Fruit fly (Drosophila melanogaster) whole organism, embryonic: ENCODE measurements around the gene Syt1.

Experiments used
- Bgb ChIP-seq: fragments of 200-800 bp; sonication (Bioruptor generic); IDR thresholded peaks from 2 replicates; pipeline ENCODE4 v1.3.6; 2022; ENCODE audit warnings: missing biosample characterization, missing genetic modification characterization; ENCODE audit not compliant: partially characterized antibody
- CG10267 ChIP-seq: fragments of 200-800 bp; sonication (Bioruptor generic); optimal IDR thresholded peaks from 2 replicates; lab custom pipeline; 2018; ENCODE audit warnings: missing biosample characterization, mild to moderate bottlenecking, missing genetic modification characterization, moderate library complexity
- CG11696 ChIP-seq: fragments of 200-800 bp; sonication (Bioruptor generic); IDR thresholded peaks from 2 replicates; pipeline ENCODE4 v1.3.6; 2022; ENCODE audit warnings: missing biosample characterization, missing genetic modification characterization
- CG13296 ChIP-seq: fragments of 200-800 bp; sonication (Bioruptor generic); optimal IDR thresholded peaks from 3 replicates; lab custom pipeline; 2018; ENCODE audit warnings: missing biosample characterization, mild to moderate bottlenecking, missing genetic modification characterization
- CG14965 ChIP-seq: fragments of 200-800 bp; sonication (Bioruptor generic); optimal IDR thresholded peaks from 2 replicates; lab custom pipeline; 2016; ENCODE audit warnings: missing biosample characterization, missing genetic modification characterization, borderline replicate concordance
- CG15011 ChIP-seq: fragments of 200-800 bp; sonication (Bioruptor generic); optimal IDR thresholded peaks from 3 replicates; lab custom pipeline; 2018; ENCODE audit warnings: missing biosample characterization, mild to moderate bottlenecking, missing genetic modification characterization
- CG15514 ChIP-seq: fragments of 200-800 bp; sonication (Bioruptor generic); optimal IDR thresholded peaks from 3 replicates; lab custom pipeline; 2017; ENCODE audit warnings: missing biosample characterization, missing genetic modification characterization, mild to moderate bottlenecking, moderate library complexity, missing genetic modification reagents
- CG16813 ChIP-seq: fragments of 200-800 bp; sonication (Bioruptor generic); IDR thresholded peaks from 3 replicates; pipeline ENCODE4 v1.3.6; 2022; ENCODE audit warnings: missing biosample characterization, missing genetic modification characterization; ENCODE audit not compliant: partially characterized antibody
- CG17359 ChIP-seq: fragments of 200-800 bp; sonication (Bioruptor generic); optimal IDR thresholded peaks from 3 replicates; lab custom pipeline; 2018; ENCODE audit warnings: missing biosample characterization, mild to moderate bottlenecking, missing genetic modification characterization, moderate library complexity
- CG32767 ChIP-seq: fragments of 200-800 bp; sonication (Bioruptor generic); IDR thresholded peaks from 2 replicates; pipeline ENCODE4 v1.3.6; 2022; ENCODE audit warnings: missing biosample characterization, missing genetic modification characterization
- CG3726 ChIP-seq: fragments of 200-800 bp; sonication (Bioruptor generic); IDR thresholded peaks from 3 replicates; pipeline ENCODE4, ENCODE4 v1.3.6; 2022; ENCODE audit warnings: missing biosample characterization, missing genetic modification characterization
- CG42726 ChIP-seq: fragments of 200-800 bp; sonication (Bioruptor generic); IDR thresholded peaks from 2 replicates; pipeline ENCODE4 v1.3.6; 2022; ENCODE audit warnings: missing biosample characterization, missing genetic modification characterization; ENCODE audit not compliant: partially characterized antibody
- CG4707 ChIP-seq: fragments of 200-800 bp; sonication (Bioruptor generic); optimal IDR thresholded peaks from 2 replicates; lab custom pipeline; 2018; ENCODE audit warnings: missing biosample characterization, mild to moderate bottlenecking, missing genetic modification characterization, moderate library complexity
- CG7839 ChIP-seq: fragments of 200-800 bp; sonication (Bioruptor generic); optimal IDR thresholded peaks from 3 replicates; lab custom pipeline; 2018; ENCODE audit warnings: missing biosample characterization, mild to moderate bottlenecking, missing genetic modification characterization, moderate library complexity
- CG8290 ChIP-seq, 3 experiments: fragments of 200-800 bp; sonication (Bioruptor generic); optimal IDR thresholded peaks; 2 replicates each; lab custom pipeline; 2016 to 2019; ENCODE audit warnings: missing biosample characterization in 3 of 3, missing genetic modification characterization in 3 of 3, mild to moderate bottlenecking in 2 of 3, moderate library complexity in 1 of 3
- E2f1 ChIP-seq: fragments of 200-800 bp; sonication (Bioruptor generic); IDR thresholded peaks from 2 replicates; pipeline ENCODE4 v1.3.6; 2022; ENCODE audit warnings: missing biosample characterization, missing genetic modification characterization
- Ets65A ChIP-seq: fragments of 200-800 bp; sonication (Bioruptor generic); peaks from one replicate; lab custom pipeline; 2016; ENCODE audit warnings: missing biosample characterization, missing genetic modification characterization
- Fer2 ChIP-seq: fragments of 200-800 bp; sonication (Bioruptor generic); optimal IDR thresholded peaks from 2 replicates; lab custom pipeline; 2018; ENCODE audit warnings: missing biosample characterization, mild to moderate bottlenecking, missing genetic modification characterization, moderate library complexity
- HmgD ChIP-seq: fragments of 200-800 bp; sonication (Bioruptor generic); optimal IDR thresholded peaks from 3 replicates; lab custom pipeline; 2016; ENCODE audit warnings: missing biosample characterization, missing genetic modification characterization
- Lhr ChIP-seq: fragments of 200-800 bp; sonication (Bioruptor generic); optimal IDR thresholded peaks from 3 replicates; lab custom pipeline; 2017; ENCODE audit warnings: mild to moderate bottlenecking, missing biosample characterization, missing genetic modification reagents, missing genetic modification characterization
- MTF-1 ChIP-seq: fragments of 200-800 bp; sonication (Bioruptor generic); optimal IDR thresholded peaks from 2 replicates; lab custom pipeline; 2018; ENCODE audit warnings: missing biosample characterization, mild to moderate bottlenecking, missing genetic modification characterization, borderline replicate concordance
- Med ChIP-seq: fragments of 200-800 bp; sonication (Bioruptor generic); peaks from one replicate; lab custom pipeline; 2016; ENCODE audit warnings: missing biosample characterization, missing genetic modification characterization, mild to moderate bottlenecking, inconsistent platforms, moderate library complexity
- ac ChIP-seq: fragments of 200-800 bp; sonication (Bioruptor generic); optimal IDR thresholded peaks from 3 replicates; lab custom pipeline; 2017; ENCODE audit warnings: missing biosample characterization, mild to moderate bottlenecking, missing genetic modification characterization
- aop ChIP-seq: fragments of 200-800 bp; sonication (Bioruptor generic); IDR thresholded peaks from 2 replicates; pipeline ENCODE4 v1.3.6; 2022; ENCODE audit warnings: missing biosample characterization, missing genetic modification characterization
- bigmax ChIP-seq: fragments of 200-800 bp; sonication (Bioruptor generic); optimal IDR thresholded peaks from 2 replicates; lab custom pipeline; 2018; ENCODE audit warnings: missing biosample characterization, mild to moderate bottlenecking, missing genetic modification characterization
- chm ChIP-seq: fragments of 200-800 bp; sonication (Bioruptor generic); IDR thresholded peaks from 2 replicates; pipeline ENCODE4 v1.3.6; 2022; ENCODE audit warnings: missing biosample characterization, missing genetic modification characterization
- corto ChIP-seq: fragments of 200-800 bp; sonication (Bioruptor generic); optimal IDR thresholded peaks from 2 replicates; lab custom pipeline; 2016; ENCODE audit warnings: missing biosample characterization, mild to moderate bottlenecking, missing genetic modification characterization, moderate library complexity
- fd102C ChIP-seq: fragments of 200-800 bp; sonication (Bioruptor generic); optimal IDR thresholded peaks from 2 replicates; lab custom pipeline; 2018; ENCODE audit warnings: missing biosample characterization, mild to moderate bottlenecking, missing genetic modification characterization, moderate library complexity
- h ChIP-seq: fragments of >200 bp; optimal IDR thresholded peaks from 2 replicates; lab custom pipeline; 2017
- ham ChIP-seq: fragments of 200-800 bp; sonication (Bioruptor generic); IDR thresholded peaks from 2 replicates; pipeline ENCODE4 v1.3.6; 2022; ENCODE audit warnings: missing biosample characterization, missing genetic modification characterization
- hkb ChIP-seq, 2 experiments: fragments of 200-800 bp in 1 of 2; fragments of >200 bp in 1 of 2; sonication (Bioruptor generic) in 1 of 2; IDR thresholded peaks in 1 of 2; optimal IDR thresholded peaks in 1 of 2; 2 replicates each; pipeline versions ENCODE4 v1.3.6 to Lab custom; 2017 to 2022; ENCODE audit warnings: missing biosample characterization in 1 of 2, missing genetic modification characterization in 1 of 2
- inv ChIP-seq: fragments of 200-800 bp; sonication (Bioruptor generic); IDR thresholded peaks from 2 replicates; pipeline ENCODE4 v1.3.6; 2022; ENCODE audit warnings: missing biosample characterization, missing genetic modification characterization; ENCODE audit not compliant: partially characterized antibody
- knrl ChIP-seq: fragments of 200-800 bp; sonication (Bioruptor generic); IDR thresholded peaks from 3 replicates; pipeline ENCODE4 v1.3.6; 2022; ENCODE audit warnings: missing biosample characterization, missing genetic modification characterization; ENCODE audit not compliant: partially characterized antibody
- lmd ChIP-seq: fragments of 200-800 bp; sonication (Bioruptor generic); IDR thresholded peaks from 2 replicates; pipeline ENCODE4 v1.3.6; 2022; ENCODE audit warnings: missing biosample characterization, missing genetic modification characterization
- nau ChIP-seq: fragments of 200-800 bp; sonication (Bioruptor generic); optimal IDR thresholded peaks from 3 replicates; lab custom pipeline; 2017; ENCODE audit warnings: missing biosample characterization, mild to moderate bottlenecking, missing genetic modification characterization, missing genetic modification reagents
- pan ChIP-seq, 4 experiments: fragments of >200 bp in 3 of 4; fragments of 200-800 bp in 1 of 4; sonication (Bioruptor generic) in 1 of 4; optimal IDR thresholded peaks in 3 of 4; IDR thresholded peaks in 1 of 4; 2 replicates each; pipeline versions ENCODE4 v1.3.6 to Lab custom; 2017 to 2022; ENCODE audit warnings: missing biosample characterization in 2 of 4, missing genetic modification characterization in 2 of 4, mixed read lengths in 1 of 4
- pnt ChIP-seq: fragments of 200-800 bp; sonication (Bioruptor generic); optimal IDR thresholded peaks from 3 replicates; lab custom pipeline; 2016; ENCODE audit warnings: missing biosample characterization, missing genetic modification characterization
- sc ChIP-seq, 3 experiments: fragments of >200 bp in 2 of 3; fragments of 200-800 bp in 1 of 3; sonication (Bioruptor generic) in 1 of 3; optimal IDR thresholded peaks; 2 replicates in 2 of 3; 3 replicates in 1 of 3; lab custom pipeline; 2017; ENCODE audit warnings: mild to moderate bottlenecking in 1 of 3, missing biosample characterization in 1 of 3, missing genetic modification characterization in 1 of 3, missing genetic modification reagents in 1 of 3
- sr ChIP-seq: fragments of 200-800 bp; sonication (Bioruptor generic); IDR thresholded peaks from 3 replicates; pipeline ENCODE4 v1.3.6; 2022; ENCODE audit warnings: missing biosample characterization, missing genetic modification characterization
- tap ChIP-seq: fragments of 200-800 bp; optimal IDR thresholded peaks from 3 replicates; lab custom pipeline; 2019; ENCODE audit warnings: missing biosample characterization, mild to moderate bottlenecking, missing genetic modification characterization, moderate library complexity
- zen2 ChIP-seq: fragments of 200-800 bp; sonication (Bioruptor generic); IDR thresholded peaks from 3 replicates; pipeline ENCODE4 v1.3.6; 2022; ENCODE audit warnings: missing biosample characterization, missing genetic modification characterization; ENCODE audit not compliant: partially characterized antibody

Gene Syt1

DNA sequence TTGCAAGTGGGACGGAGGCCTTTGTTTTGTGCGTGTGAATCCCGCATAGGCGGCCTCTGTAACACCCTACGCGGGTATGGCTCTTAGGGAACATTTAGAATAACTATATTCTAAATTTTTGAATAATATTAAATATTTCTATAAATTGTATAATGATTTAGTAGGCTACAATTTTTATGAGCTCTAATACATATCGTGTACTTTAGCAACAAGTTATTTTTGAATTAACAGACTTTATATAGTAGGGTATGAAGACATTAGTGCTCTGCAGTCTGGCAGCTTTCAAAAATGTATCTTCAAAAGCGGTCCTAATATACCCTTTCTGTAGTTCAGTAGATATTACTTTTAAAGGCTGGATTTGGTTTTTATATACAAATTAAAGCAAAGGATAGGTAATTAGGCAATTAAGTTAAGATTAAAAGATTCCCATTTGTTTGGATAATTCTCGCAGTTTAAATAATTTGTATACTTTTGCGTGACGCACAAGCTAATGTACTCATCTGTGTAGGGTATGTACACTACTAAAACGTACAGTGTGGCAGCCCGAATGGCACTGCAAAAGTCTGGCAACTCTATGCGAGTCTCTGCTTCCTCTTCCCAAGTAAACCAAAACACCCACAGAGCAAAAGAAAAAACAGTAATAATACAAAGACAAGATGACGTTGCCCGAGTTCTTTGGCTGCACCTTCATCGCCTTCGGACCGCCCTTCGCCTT is 34.0 kb downstream of the Syt1 start, which contains the start of the genes Snx21 and aph-1 (continued):
- TF ChIP-seq MTF-1 (GFP tag; lab: Kevin White, UChicago), result peak; percentile 50
- peak; percentile 96 for TF ChIP-seq CG7839 (tag; lab: Kevin White, UChicago)
- peak; percentile 86 for TF ChIP-seq CG10267 (tag; lab: Kevin White, UChicago)
- TF ChIP-seq sc (optimal IDR thresholded peaks at IDR 0.05; lab: Kevin White, UChicago), result no peak
- peak; percentile 87 for TF ChIP-seq sc (GFP tag; optimal IDR thresholded peaks at IDR 0.05; lab: Kevin White, UChicago)
- peak; percentile 51 for TF ChIP-seq CG4707 (GFP tag; lab: Kevin White, UChicago)
- TF ChIP-seq Fer2 (tag; lab: Kevin White, UChicago), result peak; percentile 82
- peak; percentile 91 for TF ChIP-seq CG13296 (GFP tag; lab: Kevin White, UChicago)
- TF ChIP-seq tap (tag; lab: Kevin White, UChicago), result peak; percentile 85
- peak; percentile 77 for TF ChIP-seq CG8290 (GFP tag; optimal IDR thresholded peaks at IDR 0.05; lab: Kevin White, UChicago)
- TF ChIP-seq CG8290 (tag; optimal IDR thresholded peaks at IDR 0.05; lab: Kevin White, UChicago), result peak; percentile 26 to 61
- no peak for TF ChIP-seq CG14965
- TF ChIP-seq knrl (GFP tag; lab: Robert Waterston, UW), result no peak
- TF ChIP-seq ac (GFP tag; lab: Kevin White, UChicago), result peak; percentile 46
- TF ChIP-seq lmd (GFP tag; lab: Robert Waterston, UW), result peak; percentile 91
- TF ChIP-seq inv (GFP tag; lab: Robert Waterston, UW), result 0 out of 2 replicates have a peak, but pooled peaks have one; percentile 6
- peak; percentile 89 for TF ChIP-seq pnt (GFP tag; lab: Kevin White, UChicago)
- TF ChIP-seq CG32767, result peak; percentile 89
- TF ChIP-seq HmgD (GFP tag; lab: Kevin White, UChicago), result peak; percentile 81
- TF ChIP-seq corto (GFP tag; lab: Kevin White, UChicago), result peak; percentile 90
- peak; percentile 92 for TF ChIP-seq CG17359 (tag; lab: Kevin White, UChicago)
- TF ChIP-seq CG16813, result peak; percentile 18; the same call in 1 of the 3 replicates
- no peak; the same call in 1 of the 2 replicates for TF ChIP-seq CG11696
- TF ChIP-seq chm, result peak; percentile 63; the same call in 1 of the 2 replicates
- TF ChIP-seq CG15514, result peak; percentile 84
- peak; percentile 82 for TF ChIP-seq nau (GFP tag; lab: Kevin White, UChicago)
- TF ChIP-seq fd102C (GFP tag; lab: Kevin White, UChicago), result peak; percentile 28
- no peak for TF ChIP-seq bigmax (GFP tag; lab: Kevin White, UChicago)
- peak; percentile 89 for TF ChIP-seq E2f1 (GFP tag; lab: Robert Waterston, UW)
- TF ChIP-seq ham, result peak; percentile 67
- TF ChIP-seq h (lab: Kevin White, UChicago), result no peak
- TF ChIP-seq, all 482 proteins: peak for 427

- peak; percentile 36 for TF ChIP-seq Med (GFP tag; lab: Kevin White, UChicago)
- TF ChIP-seq sr, result 0 out of 3 replicates have a peak, but pooled peaks have one; percentile 12
- no peak for TF ChIP-seq Bgb (GFP tag; lab: Robert Waterston, UW)
- TF ChIP-seq CG42726 (GFP tag; lab: Robert Waterston, UW), result 0 out of 2 replicates have a peak, but pooled peaks have one; percentile 21
- TF ChIP-seq CG15011 (GFP tag; lab: Kevin White, UChicago), result no peak
- peak; percentile 29; the same call in 1 of the 2 replicates for TF ChIP-seq aop (GFP tag; lab: Robert Waterston, UW)
- no peak for TF ChIP-seq hkb (optimal IDR thresholded peaks at IDR 0.05; lab: Kevin White, UChicago)
- no peak for TF ChIP-seq hkb (GFP tag; IDR thresholded peaks at IDR 0.05; lab: Robert Waterston, UW)
- TF ChIP-seq pan (optimal IDR thresholded peaks at IDR 0.05; lab: Kevin White, UChicago), result no peak
- TF ChIP-seq pan (GFP tag; optimal IDR thresholded peaks at IDR 0.05 in 1 of 2, IDR thresholded peaks at IDR 0.05 in 1 of 2), result peak in 1 of 2 experiments; percentile 24
- TF ChIP-seq Ets65A (GFP tag; lab: Kevin White, UChicago), result peak; percentile 67
- TF ChIP-seq CG3726 (GFP tag; lab: Robert Waterston, UW), result 0 out of 3 replicates have a peak, but pooled peaks have one; percentile 54
- no peak for TF ChIP-seq Lhr (GFP tag; lab: Kevin White, UChicago)
- 0 out of 3 replicates have a peak, but pooled peaks have one; percentile 12 for TF ChIP-seq zen2
These were observed 39.5 kb downstream of the Syt1 start for dm6 chr2L:2760288-2760687.
